Fruit fly (Drosophila melanogaster): Measurements from ENCODE around the gene BG642312.

BG642312 gene

DNA sequence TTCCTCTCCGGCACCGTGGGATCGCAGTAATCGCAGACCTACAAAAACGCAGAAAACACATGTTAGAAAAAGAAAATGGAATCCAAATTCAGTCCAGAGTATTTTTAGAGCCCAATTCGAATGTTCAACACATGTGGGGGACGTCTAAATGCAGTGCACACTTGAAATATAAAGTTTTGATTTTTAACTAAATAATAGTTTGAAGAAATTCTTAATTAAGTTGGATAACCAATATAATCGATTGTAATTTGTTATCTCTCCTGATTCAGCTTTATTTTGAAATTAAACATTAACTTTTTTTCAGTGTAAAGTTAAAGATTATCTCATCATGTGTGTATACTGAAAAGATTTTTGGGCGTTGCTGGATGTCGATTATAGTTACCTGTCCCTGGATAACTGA, 16.0 kb downstream of the BG642312 start (continued):
- TF ChIP-seq Mad (GFP tag; optimal IDR thresholded peaks at IDR 0.05) (peak; percentile 14), CG13296 (GFP tag; optimal IDR thresholded peaks at IDR 0.05) (no peak), CG12219 (GFP tag; optimal IDR thresholded peaks at IDR 0.05) (peak; percentile 46), al (GFP tag; IDR thresholded peaks at IDR 0.05) (no peak), salm (tag; optimal IDR thresholded peaks at IDR 0.05) (peak; percentile 61), btn (GFP tag; optimal IDR thresholded peaks at IDR 0.05) (peak; percentile 2), CG11085 (GFP tag; IDR thresholded peaks at IDR 0.05) (no peak), cas (GFP tag; IDR thresholded peaks at IDR 0.05) (no peak), CG10959 (GFP tag; IDR thresholded peaks at IDR 0.05) (peak; percentile 66; the same call in 1 of the 2 replicates), insv (GFP tag; optimal IDR thresholded peaks at IDR 0.05) (no peak), CG5245 (GFP tag; optimal IDR thresholded peaks at IDR 0.05) (peak; percentile 50), CG43689 (GFP tag; IDR thresholded peaks at IDR 0.05) (no peak), CG30431 (GFP tag; optimal IDR thresholded peaks at IDR 0.05) (peak; percentile 18), CG11504 (tag; optimal IDR thresholded peaks at IDR 0.05) (peak; percentile 56), Xrp1 (GFP tag; IDR thresholded peaks at IDR 0.05) (peak; percentile 87), CG4820 (GFP tag; optimal IDR thresholded peaks at IDR 0.05) (peak; percentile 72), az2 (GFP tag; optimal IDR thresholded peaks at IDR 0.05) (peak; percentile 76), croc (GFP tag; conservative IDR thresholded peaks at IDR 0.05) (peak; percentile 35; the same call in 1 of the 3 replicates), CG15073 (GFP tag; optimal IDR thresholded peaks at IDR 0.05) (no peak), inv (GFP tag; IDR thresholded peaks at IDR 0.05; ENCODE audit: partially characterized antibody) (no peak), CG32767 (GFP tag; IDR thresholded peaks at IDR 0.05) (peak; percentile 83), CG17359 (tag; optimal IDR thresholded peaks at IDR 0.05) (peak; percentile 80), CG18262 (tag; optimal IDR thresholded peaks at IDR 0.05) (peak; percentile 90), CG13775 (GFP tag; optimal IDR thresholded peaks at IDR 0.05) (peak; percentile 58), phol (tag; optimal IDR thresholded peaks at IDR 0.05) (peak; percentile 86), run (tag; optimal IDR thresholded peaks at IDR 0.05) (peak; percentile 24), chinmo (GFP tag; IDR thresholded peaks at IDR 0.05; ENCODE audit: partially characterized antibody) (no peak), gcm (GFP tag; optimal IDR thresholded peaks at IDR 0.05) (peak; percentile 77), Mes4 (GFP tag; optimal IDR thresholded peaks at IDR 0.05) (peak; percentile 18), h (optimal IDR thresholded peaks at IDR 0.05) (no peak), Ptx1 (GFP tag; IDR thresholded peaks at IDR 0.05) (peak; percentile 78), CG8388 (GFP tag; optimal IDR thresholded peaks at IDR 0.05) (peak; percentile 88)

DNA sequence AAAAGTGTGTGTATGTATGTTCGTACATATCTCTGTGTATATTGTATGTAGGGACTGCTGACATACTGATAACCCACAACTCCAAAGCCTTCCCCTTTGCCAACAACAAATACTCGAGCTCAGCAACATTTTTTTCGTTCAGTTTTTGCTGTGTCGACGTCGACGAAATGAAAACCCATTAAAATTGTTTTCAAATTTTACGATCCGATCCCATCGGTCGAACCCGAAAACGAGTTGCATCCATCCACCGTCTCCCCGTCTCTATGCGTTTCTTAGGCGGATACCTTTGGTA, 16.4 kb downstream of the BG642312 start:
- TF ChIP-seq Ravus (GFP tag; IDR thresholded peaks at IDR 0.05) (no peak), CG1832 (GFP tag; optimal IDR thresholded peaks at IDR 0.05) (no peak), chinmo (GFP tag; IDR thresholded peaks at IDR 0.05; ENCODE audit: partially characterized antibody) (0 out of 4 replicates have a peak, but pooled peaks have one; percentile 18), rib (GFP tag; IDR thresholded peaks at IDR 0.05) (no peak), CG10543 (GFP tag; optimal IDR thresholded peaks at IDR 0.05) (peak; percentile 4), gro (GFP tag; optimal IDR thresholded peaks at IDR 0.05) (no peak), z (GFP tag; IDR thresholded peaks at IDR 0.05) (no peak), peb (GFP tag; IDR thresholded peaks at IDR 0.05) (no peak), Bdp1 (GFP tag; optimal IDR thresholded peaks at IDR 0.05) (no peak), zen (tag; optimal IDR thresholded peaks at IDR 0.05) (no peak), cg (GFP tag; optimal IDR thresholded peaks at IDR 0.05) (peak; percentile 22), CG18262 (tag; optimal IDR thresholded peaks at IDR 0.05) (no peak), CG31441 (GFP tag; IDR thresholded peaks at IDR 0.05) (no peak), Max (GFP tag; optimal IDR thresholded peaks at IDR 0.05) (no peak), CG34376 (GFP tag; optimal IDR thresholded peaks at IDR 0.05) (peak; percentile 11), CG8359 (GFP tag; optimal IDR thresholded peaks at IDR 0.05; ENCODE audit: borderline replicate concordance) (no peak), zf30C (GFP tag; optimal IDR thresholded peaks at IDR 0.05) (no peak), cwo (GFP tag; optimal IDR thresholded peaks at IDR 0.05) (no peak), Deaf1 (tag; optimal IDR thresholded peaks at IDR 0.05) (peak; percentile 35), CG4360 (GFP tag; IDR thresholded peaks at IDR 0.05) (peak; percentile 33; the same call in 1 of the 2 replicates), Camta (GFP tag; optimal IDR thresholded peaks at IDR 0.05) (no peak), stc (GFP tag; IDR thresholded peaks at IDR 0.05) (no peak), tio (GFP tag; optimal IDR thresholded peaks at IDR 0.05) (no peak)
